Fruit fly (Drosophila melanogaster) whole organism, embryonic: ENCODE data around the gene CG31752.

ENCODE experiments used
- CG10147 ChIP-seq: fragments of 200-800 bp; sonication (Bioruptor generic); optimal IDR thresholded peaks from 2 replicates; lab custom pipeline; 2019; ENCODE audit warnings: missing biosample characterization, mild to moderate bottlenecking, missing genetic modification characterization, moderate library complexity
- CG10366 ChIP-seq: fragments of 200-800 bp; sonication (Bioruptor generic); IDR thresholded peaks from 2 replicates; pipeline ENCODE4 v1.3.6; 2022; ENCODE audit warnings: missing biosample characterization, missing genetic modification characterization
- CG10654 ChIP-seq: fragments of 200-800 bp; sonication (Bioruptor generic); optimal IDR thresholded peaks from 2 replicates; lab custom pipeline; 2016; ENCODE audit warnings: missing biosample characterization, missing genetic modification characterization
- CG10979 ChIP-seq: fragments of 200-800 bp; sonication (Bioruptor generic); optimal IDR thresholded peaks from 2 replicates; lab custom pipeline; 2018; ENCODE audit warnings: missing biosample characterization, mild to moderate bottlenecking, missing genetic modification characterization, moderate library complexity
- CG11560 ChIP-seq: fragments of 200-800 bp; sonication (Bioruptor generic); IDR thresholded peaks from 3 replicates; pipeline ENCODE4 v1.3.6; 2022; ENCODE audit warnings: missing biosample characterization, missing genetic modification characterization
- CG12071 ChIP-seq: fragments of 200-800 bp; sonication (Bioruptor generic); optimal IDR thresholded peaks from 3 replicates; lab custom pipeline; 2018; ENCODE audit warnings: missing biosample characterization, mild to moderate bottlenecking, missing genetic modification characterization
- CG12299 ChIP-seq: fragments of 200-800 bp; sonication (Bioruptor generic); optimal IDR thresholded peaks from 2 replicates; lab custom pipeline; 2018; ENCODE audit warnings: missing biosample characterization, mild to moderate bottlenecking, missing genetic modification characterization
- CG13775 ChIP-seq: fragments of 200-800 bp; sonication (Bioruptor generic); optimal IDR thresholded peaks from 3 replicates; lab custom pipeline; 2017; ENCODE audit warnings: missing biosample characterization, mild to moderate bottlenecking, missing genetic modification characterization
- CG14860 ChIP-seq: fragments of 200-800 bp; sonication (Bioruptor generic); IDR thresholded peaks from 3 replicates; pipeline ENCODE4 v1.3.6; 2022; ENCODE audit warnings: missing biosample characterization, missing genetic modification characterization; ENCODE audit not compliant: partially characterized antibody
- CG1529 ChIP-seq: fragments of 200-800 bp; sonication (Bioruptor generic); optimal IDR thresholded peaks from 3 replicates; lab custom pipeline; 2018; ENCODE audit warnings: missing biosample characterization, missing genetic modification characterization
- CG17328 ChIP-seq: fragments of 200-800 bp; sonication (Bioruptor generic); IDR thresholded peaks from 2 replicates; pipeline ENCODE4 v1.3.6; 2022; ENCODE audit warnings: missing biosample characterization, missing genetic modification characterization
- CG1792 ChIP-seq: fragments of 200-800 bp; sonication (Bioruptor generic); optimal IDR thresholded peaks from 2 replicates; lab custom pipeline; 2016; ENCODE audit warnings: missing biosample characterization, missing genetic modification characterization
- CG18599 ChIP-seq: fragments of 200-800 bp; sonication (Bioruptor generic); optimal IDR thresholded peaks from 3 replicates; lab custom pipeline; 2017; ENCODE audit warnings: missing biosample characterization, missing genetic modification characterization, mild to moderate bottlenecking, moderate library complexity, missing genetic modification reagents
- CG2712 ChIP-seq: fragments of 200-800 bp; optimal IDR thresholded peaks from 3 replicates; lab custom pipeline; 2019; ENCODE audit warnings: missing biosample characterization, mild to moderate bottlenecking, missing genetic modification characterization, moderate library complexity
- CG30020 ChIP-seq: fragments of 200-800 bp; optimal IDR thresholded peaks from 2 replicates; lab custom pipeline; 2019; ENCODE audit warnings: missing biosample characterization, mild to moderate bottlenecking, missing genetic modification characterization, moderate library complexity
- CG8281 ChIP-seq: fragments of 200-800 bp; sonication (Bioruptor generic); optimal IDR thresholded peaks from 2 replicates; lab custom pipeline; 2018; ENCODE audit warnings: missing biosample characterization, mild to moderate bottlenecking, missing genetic modification characterization, moderate library complexity
- CG8388 ChIP-seq: fragments of 200-800 bp; sonication (Bioruptor generic); optimal IDR thresholded peaks from 2 replicates; lab custom pipeline; 2019; ENCODE audit warnings: missing biosample characterization, mild to moderate bottlenecking, missing genetic modification characterization, moderate library complexity
- CG9817 ChIP-seq: fragments of 200-800 bp; sonication (Bioruptor generic); optimal IDR thresholded peaks from 2 replicates; lab custom pipeline; 2018; ENCODE audit warnings: missing biosample characterization, mild to moderate bottlenecking, missing genetic modification characterization, moderate library complexity
- CoRest ChIP-seq: fragments of 200-800 bp; sonication (Bioruptor generic); optimal IDR thresholded peaks from 3 replicates; lab custom pipeline; 2018; ENCODE audit warnings: missing biosample characterization, mild to moderate bottlenecking, missing genetic modification characterization, moderate library complexity
- Eip74EF ChIP-seq, 2 experiments: fragments of 200-800 bp in 1 of 2; fragments of >200 bp in 1 of 2; sonication (Bioruptor generic) in 1 of 2; optimal IDR thresholded peaks; 2 replicates each; lab custom pipeline; 2017 to 2019; ENCODE audit warnings: missing biosample characterization in 2 of 2, missing genetic modification characterization in 2 of 2, mild to moderate bottlenecking in 1 of 2, moderate library complexity in 1 of 2
- Fer3 ChIP-seq: fragments of 200-800 bp; sonication (Bioruptor generic); optimal IDR thresholded peaks from 2 replicates; lab custom pipeline; 2018; ENCODE audit warnings: missing biosample characterization, mild to moderate bottlenecking, missing genetic modification characterization, moderate library complexity
- HmgD ChIP-seq: fragments of 200-800 bp; sonication (Bioruptor generic); optimal IDR thresholded peaks from 3 replicates; lab custom pipeline; 2016; ENCODE audit warnings: missing biosample characterization, missing genetic modification characterization
- Hr78 ChIP-seq, 2 experiments: fragments of 200-800 bp in 1 of 2; fragments of >200 bp in 1 of 2; sonication (Bioruptor generic) in 1 of 2; optimal IDR thresholded peaks; 2 replicates each; lab custom pipeline; 2017 to 2019; ENCODE audit warnings: missing biosample characterization in 2 of 2, missing genetic modification characterization in 2 of 2, mild to moderate bottlenecking in 1 of 2, moderate library complexity in 1 of 2
- Kr ChIP-seq: fragments of 200-800 bp; sonication (Bioruptor generic); optimal IDR thresholded peaks from 2 replicates; lab custom pipeline; 2017; ENCODE audit warnings: missing biosample characterization, mild to moderate bottlenecking, missing genetic modification characterization
- MTF-1 ChIP-seq: fragments of 200-800 bp; sonication (Bioruptor generic); optimal IDR thresholded peaks from 2 replicates; lab custom pipeline; 2018; ENCODE audit warnings: missing biosample characterization, mild to moderate bottlenecking, missing genetic modification characterization, borderline replicate concordance
- NfI ChIP-seq: fragments of 200-800 bp; sonication (Bioruptor generic); optimal IDR thresholded peaks from 3 replicates; lab custom pipeline; 2018; ENCODE audit warnings: missing biosample characterization, mild to moderate bottlenecking, missing genetic modification characterization, moderate library complexity
- PHDP ChIP-seq: fragments of 200-800 bp; sonication (Bioruptor generic); optimal IDR thresholded peaks from 3 replicates; lab custom pipeline; 2018; ENCODE audit warnings: missing biosample characterization, mild to moderate bottlenecking, missing genetic modification characterization, moderate library complexity
- Poxn ChIP-seq: fragments of 200-800 bp; sonication (Bioruptor generic); IDR thresholded peaks from 2 replicates; pipeline ENCODE4 v1.3.6; 2022; ENCODE audit warnings: missing biosample characterization, missing genetic modification characterization
- Side ChIP-seq: fragments of 200-800 bp; sonication (Bioruptor generic); optimal IDR thresholded peaks from 2 replicates; lab custom pipeline; 2016; ENCODE audit warnings: missing biosample characterization, missing genetic modification characterization
- TFAM ChIP-seq: fragments of 200-800 bp; sonication (Bioruptor generic); optimal IDR thresholded peaks from 2 replicates; lab custom pipeline; 2017; ENCODE audit warnings: missing biosample characterization, missing genetic modification characterization, inconsistent platforms
- Vsx1 ChIP-seq: fragments of 200-800 bp; sonication (Bioruptor generic); optimal IDR thresholded peaks from 2 replicates; lab custom pipeline; 2017; ENCODE audit warnings: missing biosample characterization, mild to moderate bottlenecking, missing genetic modification characterization, missing genetic modification reagents
- YL-1 ChIP-seq: fragments of 200-800 bp; sonication (Bioruptor generic); optimal IDR thresholded peaks from 3 replicates; lab custom pipeline; 2017; ENCODE audit warnings: missing biosample characterization, mild to moderate bottlenecking, missing genetic modification characterization
- amos ChIP-seq: fragments of 200-800 bp; sonication (Bioruptor generic); IDR thresholded peaks from 2 replicates; pipeline ENCODE4 v1.3.6; 2022; ENCODE audit warnings: missing biosample characterization, missing genetic modification characterization; ENCODE audit not compliant: partially characterized antibody
- br ChIP-seq: fragments of >200 bp; optimal IDR thresholded peaks from 2 replicates; lab custom pipeline; 2017
- cas ChIP-seq: fragments of 200-800 bp; sonication (Bioruptor generic); IDR thresholded peaks from 2 replicates; pipeline ENCODE4 v1.3.6; 2022; ENCODE audit warnings: missing biosample characterization, missing genetic modification characterization
- caup ChIP-seq: fragments of 200-800 bp; sonication (Bioruptor generic); optimal IDR thresholded peaks from 3 replicates; lab custom pipeline; 2017; ENCODE audit warnings: missing biosample characterization, mild to moderate bottlenecking, missing genetic modification characterization, moderate library complexity; ENCODE audit not compliant: severe bottlenecking
- dmrt99B ChIP-seq: fragments of 200-800 bp; sonication (Bioruptor generic); optimal IDR thresholded peaks from 2 replicates; lab custom pipeline; 2018; ENCODE audit warnings: missing biosample characterization, mild to moderate bottlenecking, missing genetic modification characterization, moderate library complexity
- ewg ChIP-seq: fragments of 200-800 bp; sonication (Bioruptor generic); optimal IDR thresholded peaks from 3 replicates; lab custom pipeline; 2017; ENCODE audit warnings: mild to moderate bottlenecking, missing biosample characterization, missing genetic modification reagents, missing genetic modification characterization
- fd64A ChIP-seq: fragments of 200-800 bp; sonication (Bioruptor generic); optimal IDR thresholded peaks from 3 replicates; lab custom pipeline; 2018; ENCODE audit warnings: missing biosample characterization, mild to moderate bottlenecking, missing genetic modification characterization
- ham ChIP-seq: fragments of 200-800 bp; sonication (Bioruptor generic); IDR thresholded peaks from 2 replicates; pipeline ENCODE4 v1.3.6; 2022; ENCODE audit warnings: missing biosample characterization, missing genetic modification characterization
- otp ChIP-seq: fragments of 200-800 bp; sonication (Bioruptor generic); IDR thresholded peaks from 3 replicates; pipeline ENCODE4, ENCODE4 v1.3.6; 2022; ENCODE audit warnings: missing biosample characterization, missing genetic modification characterization
- pan ChIP-seq, 4 experiments: fragments of >200 bp in 3 of 4; fragments of 200-800 bp in 1 of 4; sonication (Bioruptor generic) in 1 of 4; optimal IDR thresholded peaks in 3 of 4; IDR thresholded peaks in 1 of 4; 2 replicates each; pipeline versions ENCODE4 v1.3.6 to Lab custom; 2017 to 2022; ENCODE audit warnings: missing biosample characterization in 2 of 4, missing genetic modification characterization in 2 of 4, mixed read lengths in 1 of 4
- ro ChIP-seq: fragments of 200-800 bp; sonication (Bioruptor generic); IDR thresholded peaks from 2 replicates; pipeline ENCODE4 v1.3.6; 2022; ENCODE audit warnings: missing biosample characterization, missing genetic modification characterization
- sqz ChIP-seq: fragments of 200-800 bp; sonication (Bioruptor generic); optimal IDR thresholded peaks from 3 replicates; lab custom pipeline; 2018; ENCODE audit warnings: missing biosample characterization, mild to moderate bottlenecking, missing genetic modification characterization
- tgo ChIP-seq: fragments of 200-800 bp; sonication (Bioruptor generic); IDR thresholded peaks from 3 replicates; pipeline ENCODE4 v1.3.6; 2022; ENCODE audit warnings: missing biosample characterization, missing genetic modification characterization
- tin ChIP-seq: fragments of 200-800 bp; sonication (Bioruptor generic); optimal IDR thresholded peaks from 3 replicates; lab custom pipeline; 2016; ENCODE audit warnings: missing biosample characterization, missing genetic modification characterization
- toy ChIP-seq: fragments of 200-800 bp; sonication (Bioruptor generic); IDR thresholded peaks from 2 replicates; pipeline ENCODE4 v1.3.6; 2022; ENCODE audit warnings: missing biosample characterization, missing genetic modification characterization
- trh ChIP-seq: fragments of 200-800 bp; sonication (Bioruptor generic); optimal IDR thresholded peaks from 2 replicates; lab custom pipeline; 2016; ENCODE audit warnings: missing biosample characterization, missing genetic modification characterization
- vfl ChIP-seq: fragments of 200-800 bp; sonication (Bioruptor generic); optimal IDR thresholded peaks from 2 replicates; lab custom pipeline; 2016; ENCODE audit warnings: missing biosample characterization, missing genetic modification characterization

Gene CG31752

dm6 chr2L:18890087-18890486 lies 49.0 kb upstream of the CG31752 start (continued):
- TF ChIP-seq pan (optimal IDR thresholded peaks at IDR 0.05; lab: Kevin White, UChicago) (no peak), pan (GFP tag; optimal IDR thresholded peaks at IDR 0.05 in 1 of 2, IDR thresholded peaks at IDR 0.05 in 1 of 2) (peak in 1 of 2 experiments; percentile 70), CG8388 (GFP tag; lab: Kevin White, UChicago) (peak; percentile 79), CG8281 (tag; lab: Kevin White, UChicago) (peak; percentile 22), dmrt99B (tag; lab: Kevin White, UChicago) (peak; percentile 67), CG10147 (no peak), CG2712 (peak; percentile 91), vfl (GFP tag; lab: Kevin White, UChicago) (no peak), HmgD (GFP tag; lab: Kevin White, UChicago) (no peak), trh (GFP tag; lab: Kevin White, UChicago) (peak; percentile 56), otp (GFP tag; lab: Robert Waterston, UW) (peak; percentile 80), NfI (GFP tag; lab: Kevin White, UChicago) (peak; percentile 62), CG11560 (tag; lab: Robert Waterston, UW) (no peak), PHDP (tag; lab: Kevin White, UChicago) (peak; percentile 52), tin (peak; percentile 86), MTF-1 (GFP tag; lab: Kevin White, UChicago) (peak; percentile 70), sqz (GFP tag; lab: Kevin White, UChicago) (peak; percentile 30), cas (GFP tag; lab: Robert Waterston, UW) (no peak), caup (GFP tag; lab: Kevin White, UChicago) (peak; percentile 44), CG12299 (tag; lab: Kevin White, UChicago) (peak; percentile 2), Poxn (GFP tag; lab: Robert Waterston, UW) (no peak), CG17328 (peak; percentile 88), ewg (GFP tag; lab: Kevin White, UChicago) (peak; percentile 56), Hr78 (GFP tag; optimal IDR thresholded peaks at IDR 0.05; lab: Kevin White, UChicago) (peak in 1 of 2 experiments; percentile 24), Side (GFP tag; lab: Kevin White, UChicago) (peak; percentile 79), CG30020 (peak; percentile 27), ham (no peak), CG14860 (GFP tag; lab: Robert Waterston, UW) (no peak), fd64A (GFP tag; lab: Kevin White, UChicago) (peak; percentile 49), CG12071 (GFP tag; lab: Kevin White, UChicago) (peak; percentile 0), CG10979 (tag; lab: Kevin White, UChicago) (peak; percentile 91), YL-1 (GFP tag; lab: Kevin White, UChicago) (no peak), CG9817 (peak; percentile 38), Eip74EF (GFP tag; optimal IDR thresholded peaks at IDR 0.05; lab: Kevin White, UChicago) (peak in 1 of 2 experiments; percentile 19), CG13775 (GFP tag; lab: Kevin White, UChicago) (peak; percentile 79), br (lab: Kevin White, UChicago) (no peak), tgo (peak; percentile 58; the same call in 2 of the 3 replicates), Vsx1 (GFP tag; lab: Kevin White, UChicago) (peak; percentile 55), amos (GFP tag; lab: Robert Waterston, UW) (no peak), Fer3 (peak; percentile 46), CG10654 (GFP tag; lab: Kevin White, UChicago) (peak; percentile 53), ro (peak; percentile 24; the same call in 1 of the 2 replicates), CG1792 (GFP tag; lab: Kevin White, UChicago) (peak; percentile 68), toy (no peak), CoRest (tag; lab: Kevin White, UChicago) (peak; percentile 71), TFAM (GFP tag; lab: Kevin White, UChicago) (peak; percentile 55), CG1529 (GFP tag; lab: Kevin White, UChicago) (peak; percentile 72), CG10366 (GFP tag; lab: Robert Waterston, UW) (peak; percentile 32; the same call in 1 of the 2 replicates), Kr (GFP tag; lab: Kevin White, UChicago) (peak; percentile 43), CG18599 (GFP tag; lab: Kevin White, UChicago) (peak; percentile 49)
